Worm (Caenorhabditis elegans): Measurements from ENCODE around the gene T19H12.3.

ce11 chrV:4913853-4914252 lies 28.4 kb downstream of the T19H12.3 start:
- TF ChIP-seq ama-1 (optimal IDR thresholded peaks at IDR 0.05), result no peak
- TF ChIP-seq tra-4 (tag; optimal IDR thresholded peaks at IDR 0.05), result no peak
- no peak for TF ChIP-seq B0310.2 (tag; optimal IDR thresholded peaks at IDR 0.05)
- no peak for TF ChIP-seq tbx-37 (GFP tag; conservative IDR thresholded peaks at IDR 0.05)
- TF ChIP-seq flt-1 (GFP tag; IDR thresholded peaks at IDR 0.05), result no peak
- no peak for TF ChIP-seq tbx-11 (GFP tag; IDR thresholded peaks at IDR 0.05)
- TF ChIP-seq hmg-4 (GFP tag; optimal IDR thresholded peaks at IDR 0.05), result no peak
- TF ChIP-seq scrt-1 (GFP tag; IDR thresholded peaks at IDR 0.05), result no peak
- no peak for TF ChIP-seq ets-7 (tag; optimal IDR thresholded peaks at IDR 0.05)
- no peak for TF ChIP-seq F13C5.2 (tag; optimal IDR thresholded peaks at IDR 0.05)
- TF ChIP-seq ceh-13 (GFP tag; optimal IDR thresholded peaks at IDR 0.05), result no peak

Data from whole organism, early embryonic.